Worm (Caenorhabditis elegans) whole organism, midembryonic: ENCODE measurements around the gene F28H7.3.

ENCODE experiments used
- cog-1 ChIP-seq: sonication (generic microtip); optimal IDR thresholded peaks from 2 replicates; lab custom pipeline; 2016; ENCODE audit warnings: missing genetic modification characterization, missing compliant biosample characterization
- flt-1 ChIP-seq: fragments of 200-800 bp; sonication (Bioruptor generic); IDR thresholded peaks from 2 replicates; pipeline ENCODE4 v1.3.6; 2022; ENCODE audit warnings: missing genetic modification characterization, missing compliant biosample characterization
- klf-2 ChIP-seq: fragments of 200-800 bp; sonication (Bioruptor generic); conservative IDR thresholded peaks from 2 replicates; pipeline ENCODE4 v1.3.6; 2022; ENCODE audit warnings: missing genetic modification reagents, missing genetic modification characterization, missing compliant biosample characterization
- med-1 ChIP-seq: sonication (generic microtip); optimal IDR thresholded peaks from 2 replicates; lab custom pipeline; 2017; ENCODE audit warnings: missing genetic modification characterization, mild to moderate bottlenecking, missing compliant biosample characterization, antibody characterized with exemption, missing genetic modification reagents; ENCODE audit not compliant: insufficient read depth
- ref-1 ChIP-seq: fragments of 200-800 bp; sonication (Bioruptor generic); conservative IDR thresholded peaks from 2 replicates; pipeline ENCODE4 v1.3.6; 2022; ENCODE audit warnings: missing genetic modification reagents, missing genetic modification characterization, missing compliant biosample characterization

DNA sequence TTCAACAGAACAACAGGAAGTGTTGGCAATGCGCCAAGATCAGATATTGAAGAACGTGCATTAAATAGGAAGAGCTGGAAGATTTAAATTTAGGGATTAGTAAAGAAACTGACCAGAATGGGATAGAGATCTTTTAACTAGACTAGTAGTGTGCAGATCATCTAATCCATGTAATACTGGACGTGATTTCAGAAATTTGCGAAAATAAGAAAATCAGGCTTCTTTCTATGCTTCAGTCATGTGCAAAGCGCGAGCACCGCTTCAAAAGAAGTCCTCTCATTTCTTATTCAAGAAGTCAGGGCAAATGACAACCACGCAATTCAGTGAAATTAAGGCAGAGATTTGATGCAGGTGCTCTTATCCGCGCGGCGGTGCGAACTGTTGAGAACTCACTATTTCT, 32.6 kb downstream of the F28H7.3 start:
- TF ChIP-seq med-1 (GFP tag; lab: Kevin White, UChicago) (no peak), flt-1 (GFP tag; lab: Robert Waterston, UW) (no peak), cog-1 (no peak), ref-1 (GFP tag; lab: Robert Waterston, UW) (no peak), klf-2 (GFP tag; lab: Robert Waterston, UW) (no peak)
